Worm (Caenorhabditis elegans) whole organism, mixed stage, embryonic: ENCODE results near the gene grd-2.

Source experiments
- cnd-1 ChIP-seq: fragments of 200-800 bp; sonication (Bioruptor generic); optimal IDR thresholded peaks from 2 replicates; lab custom pipeline; 2018; ENCODE audit warnings: mild to moderate bottlenecking, missing genetic modification characterization, missing compliant biosample characterization
- elt-3 ChIP-seq: fragments of 150-350 bp; optimal IDR thresholded peaks from 2 replicates; lab custom pipeline; 2014; ENCODE audit warnings: missing biosample characterization, missing genetic modification characterization
- hlh-1 ChIP-seq: fragments of 150-350 bp; optimal IDR thresholded peaks from 2 replicates; lab custom pipeline; 2014; ENCODE audit warnings: missing biosample characterization, missing genetic modification reagents, missing genetic modification characterization
- lin-13 ChIP-seq: fragments of 150-350 bp; optimal IDR thresholded peaks from 2 replicates; lab custom pipeline; 2014; ENCODE audit warnings: missing biosample characterization, missing genetic modification characterization
- nhr-12 ChIP-seq: fragments of 150-350 bp; optimal IDR thresholded peaks from 2 replicates; lab custom pipeline; 2014; ENCODE audit warnings: missing biosample characterization, missing genetic modification characterization
- nhr-237 ChIP-seq: fragments of 150-350 bp; optimal IDR thresholded peaks from 2 replicates; lab custom pipeline; 2014; ENCODE audit warnings: missing biosample characterization, missing genetic modification characterization
- nhr-76 ChIP-seq: sonication (generic microtip); optimal IDR thresholded peaks from 2 replicates; lab custom pipeline; 2017; ENCODE audit warnings: missing biosample characterization, missing genetic modification characterization
- snpc-4 ChIP-seq: fragments of 150-350 bp; optimal IDR thresholded peaks from 2 replicates; lab custom pipeline; 2014; ENCODE audit warnings: missing biosample characterization, missing genetic modification characterization
- unc-62 ChIP-seq: fragments of 150-350 bp; optimal IDR thresholded peaks from 2 replicates; lab custom pipeline; 2014; ENCODE audit warnings: missing biosample characterization, missing genetic modification reagents, missing genetic modification characterization

DNA sequence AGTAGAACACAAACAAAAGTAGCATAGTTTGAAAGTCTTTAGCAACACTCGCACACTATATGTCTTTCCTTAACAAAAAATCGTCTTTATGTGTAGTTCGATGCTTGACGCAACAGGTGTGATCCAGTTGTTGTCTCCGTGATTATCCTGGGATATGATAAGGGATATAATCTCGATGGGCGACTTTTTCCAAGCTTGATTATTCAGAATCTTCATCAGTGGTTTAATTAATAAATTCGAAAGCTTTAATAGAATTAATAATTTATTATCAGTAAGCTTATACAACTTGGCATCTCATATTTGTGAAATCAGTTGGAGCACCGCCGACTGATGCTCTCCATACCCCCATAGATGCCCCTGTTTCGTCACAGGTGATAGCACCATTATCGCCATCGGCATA, 9.0 kb downstream of the grd-2 start, which contains the start of gene F46B3.7:
- TF ChIP-seq nhr-237 (no peak), lin-13 (tag; lab: Kevin White, UChicago) (no peak), nhr-76 (no peak), unc-62 (no peak), snpc-4 (no peak), hlh-1 (tag; lab: Kevin White, UChicago) (no peak), nhr-12 (tag; lab: Kevin White, UChicago) (no peak), elt-3 (tag; lab: Kevin White, UChicago) (no peak), cnd-1 (tag; lab: Kevin White, UChicago) (no peak)
